Worm (Caenorhabditis elegans): Measurements from ENCODE around the gene C55A6.3.
"Not testable (repeated sequence)": the region's sequence is repeated elsewhere in the genome, so short reads cannot be mapped to it uniquely, and the experiment has no call there.

- not testable (repeated sequence) for TF ChIP-seq let-607 (tag; optimal IDR thresholded peaks at IDR 0.05); tlf-1 (GFP tag; optimal IDR thresholded peaks at IDR 0.05)
Measured at ce11 chrV:11483580-11484092, 29.7 kb downstream of the C55A6.3 start, which contains the start of gene col-157.
